Worm (Caenorhabditis elegans) whole organism, L4/young adult: ENCODE data around the gene fbxl-1.

Experiments used
- W03F9.2 ChIP-seq: fragments of 150-350 bp; optimal IDR thresholded peaks from 2 replicates; lab custom pipeline; 2014; ENCODE audit warnings: missing biosample characterization, missing genetic modification characterization
- dao-5 ChIP-seq: sonication (generic microtip); optimal IDR thresholded peaks from 2 replicates; lab custom pipeline; 2016; ENCODE audit warnings: missing genotype, missing genetic modification characterization, moderate library complexity, missing compliant biosample characterization
- him-1 ChIP-seq: sonication (generic microtip); optimal IDR thresholded peaks from 2 replicates; lab custom pipeline; 2016; ENCODE audit warnings: missing genotype, missing genetic modification reagents, missing genetic modification characterization, missing compliant biosample characterization

DNA sequence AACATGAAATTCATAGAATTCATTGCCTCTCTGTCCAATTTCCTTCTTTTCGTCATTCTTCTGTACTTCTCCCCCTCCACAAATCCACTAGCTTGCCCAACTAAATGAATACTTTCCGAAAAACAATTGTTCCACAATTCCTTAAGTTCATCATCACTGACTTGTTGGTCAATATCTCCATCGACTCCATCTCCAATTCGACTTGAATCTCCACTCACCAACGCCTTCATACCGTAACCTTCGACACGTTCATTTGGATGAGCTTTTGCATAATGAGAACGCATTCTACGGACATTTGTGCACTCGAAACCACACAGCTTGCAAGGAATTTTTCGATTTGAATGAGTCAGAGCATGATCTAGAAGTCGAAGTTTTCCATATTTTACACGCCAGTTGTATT is 13.3 kb downstream of the fbxl-1 start:
- TF ChIP-seq him-1, result no peak
- no peak for TF ChIP-seq dao-5 (tag; lab: Kevin White, UChicago)
- TF ChIP-seq W03F9.2 (tag; lab: Kevin White, UChicago), result no peak
